Fruit fly (Drosophila melanogaster): ENCODE data around the gene CG5466.

Gene CG5466

dm6 chr3R:20604078-20604477, 13.6 kb upstream of the CG5466 start:
- TF ChIP-seq crol (GFP tag; IDR thresholded peaks at IDR 0.05) (peak; percentile 63), CG6175 (GFP tag; IDR thresholded peaks at IDR 0.05) (peak; percentile 91), nom (GFP tag; optimal IDR thresholded peaks at IDR 0.05) (peak; percentile 47), jigr1 (GFP tag; IDR thresholded peaks at IDR 0.05) (no peak), sd (tag; optimal IDR thresholded peaks at IDR 0.05) (peak; percentile 3), Med (GFP tag) (peak; percentile 79), ash1 (GFP tag; optimal IDR thresholded peaks at IDR 0.05) (no peak), ftz-f1 (GFP tag; optimal IDR thresholded peaks at IDR 0.05) (peak; percentile 26), insv (GFP tag; optimal IDR thresholded peaks at IDR 0.05) (no peak), Drgx (GFP tag; IDR thresholded peaks at IDR 0.05) (peak; percentile 36; the same call in 1 of the 2 replicates), lab (GFP tag; optimal IDR thresholded peaks at IDR 0.05) (peak; percentile 25), CG12769 (tag; optimal IDR thresholded peaks at IDR 0.05) (peak; percentile 89), chm (GFP tag; IDR thresholded peaks at IDR 0.05) (0 out of 2 replicates have a peak, but pooled peaks have one; percentile 29), sr (GFP tag; IDR thresholded peaks at IDR 0.05) (peak; percentile 98), ttk (GFP tag; IDR thresholded peaks at IDR 0.05) (0 out of 2 replicates have a peak, but pooled peaks have one; percentile 29), CG14441 (GFP tag; IDR thresholded peaks at IDR 0.05) (no peak), Pdp1 (GFP tag; optimal IDR thresholded peaks at IDR 0.05) (peak in 1 of 2 experiments; percentile 10), fd3F (GFP tag; optimal IDR thresholded peaks at IDR 0.05) (no peak), Stat92E (GFP tag; optimal IDR thresholded peaks at IDR 0.05) (no peak), gsb (GFP tag; IDR thresholded peaks at IDR 0.05) (0 out of 2 replicates have a peak, but pooled peaks have one; percentile 15), gcm (GFP tag; optimal IDR thresholded peaks at IDR 0.05) (peak; percentile 79), ci (GFP tag; IDR thresholded peaks at IDR 0.05) (peak; percentile 37; the same call in 2 of the 3 replicates), HLH3B (GFP tag; IDR thresholded peaks at IDR 0.05) (peak; percentile 7; the same call in 1 of the 2 replicates), Deaf1 (tag; optimal IDR thresholded peaks at IDR 0.05) (peak; percentile 96), slbo (GFP tag; IDR thresholded peaks at IDR 0.05) (0 out of 2 replicates have a peak, but pooled peaks have one; percentile 15), nau (GFP tag; optimal IDR thresholded peaks at IDR 0.05) (peak; percentile 78), CG34376 (GFP tag; optimal IDR thresholded peaks at IDR 0.05) (no peak), chinmo (GFP tag; IDR thresholded peaks at IDR 0.05; ENCODE audit: partially characterized antibody) (0 out of 4 replicates have a peak, but pooled peaks have one; percentile 56), CG8944 (GFP tag; optimal IDR thresholded peaks at IDR 0.05) (no peak), CG13894 (tag; optimal IDR thresholded peaks at IDR 0.05) (peak; percentile 31), CG32532 (GFP tag; IDR thresholded peaks at IDR 0.05) (peak; percentile 24; the same call in 1 of the 2 replicates), Rfx (GFP tag; IDR thresholded peaks at IDR 0.05) (peak; percentile 35; the same call in 1 of the 2 replicates), CG10543 (GFP tag; optimal IDR thresholded peaks at IDR 0.05) (peak; percentile 87), CG8290 (GFP tag; optimal IDR thresholded peaks at IDR 0.05) (no peak), CG8290 (tag; optimal IDR thresholded peaks at IDR 0.05) (peak in 1 of 2 experiments; percentile 46), CG11456 (GFP tag; IDR thresholded peaks at IDR 0.05) (0 out of 3 replicates have a peak, but pooled peaks have one; percentile 7), lov (optimal IDR thresholded peaks at IDR 0.05) (no peak), lov (GFP tag; IDR thresholded peaks at IDR 0.05) (0 out of 3 replicates have a peak, but pooled peaks have one; percentile 32), ems (GFP tag; optimal IDR thresholded peaks at IDR 0.05) (no peak)

dm6 chr3R:20605078-20605477, 12.6 kb upstream of the CG5466 start:
- TF ChIP-seq grau (tag; optimal IDR thresholded peaks at IDR 0.05) (peak; percentile 38), Sry-β (GFP tag; optimal IDR thresholded peaks at IDR 0.05) (no peak), Hr39 (optimal IDR thresholded peaks at IDR 0.05) (peak; percentile 45), Med (GFP tag) (peak; percentile 9), crol (GFP tag; IDR thresholded peaks at IDR 0.05) (peak; percentile 35; the same call in 1 of the 2 replicates), cg (GFP tag; optimal IDR thresholded peaks at IDR 0.05) (peak; percentile 20), CG12744 (GFP tag; optimal IDR thresholded peaks at IDR 0.05) (no peak), Ravus (GFP tag; IDR thresholded peaks at IDR 0.05) (no peak), CG16813 (GFP tag; IDR thresholded peaks at IDR 0.05; ENCODE audit: partially characterized antibody) (no peak), chinmo (GFP tag; IDR thresholded peaks at IDR 0.05; ENCODE audit: partially characterized antibody) (0 out of 4 replicates have a peak, but pooled peaks have one; percentile 24), CG32772 (GFP tag; IDR thresholded peaks at IDR 0.05) (no peak)
